Worm (Caenorhabditis elegans) whole organism, young adult: ENCODE results near the gene C16C8.10.
A peak's percentile ranks its signal among the peaks of the same experiment; 100 is the strongest.

Experiments
- B0261.1 ChIP-seq: sonication (generic microtip); optimal IDR thresholded peaks from 2 replicates; lab custom pipeline; 2016; ENCODE audit warnings: mild to moderate bottlenecking, missing genetic modification characterization, moderate library complexity, missing compliant biosample characterization
- K11D2.4 ChIP-seq: fragments of 200-800 bp; sonication (Bioruptor generic); IDR thresholded peaks from 2 replicates; pipeline ENCODE4 v1.3.6; 2022; ENCODE audit warnings: missing genetic modification reagents, missing genetic modification characterization, missing compliant biosample characterization
- K12H6.12 ChIP-seq: fragments of 200-800 bp; sonication (Bioruptor generic); optimal IDR thresholded peaks from 2 replicates; lab custom pipeline; 2018; ENCODE audit warnings: mild to moderate bottlenecking, missing genetic modification characterization, missing compliant biosample characterization
- T26A5.8 ChIP-seq: sonication (generic microtip); optimal IDR thresholded peaks from 2 replicates; lab custom pipeline; 2016; ENCODE audit warnings: missing genetic modification characterization, missing compliant biosample characterization
- Y53G8AR.9 ChIP-seq: fragments of 200-800 bp; sonication (Bioruptor generic); conservative IDR thresholded peaks from 2 replicates; pipeline ENCODE4 v1.3.6; 2022; ENCODE audit warnings: missing genetic modification reagents, missing genetic modification characterization, missing compliant biosample characterization
- akir-1 ChIP-seq: fragments of 200-800 bp; sonication (Bioruptor generic); optimal IDR thresholded peaks from 2 replicates; lab custom pipeline; 2018; ENCODE audit warnings: mild to moderate bottlenecking, missing genetic modification characterization, moderate library complexity, missing compliant biosample characterization
- aptf-2 ChIP-seq: fragments of 200-800 bp; sonication (Bioruptor generic); conservative IDR thresholded peaks from 2 replicates; pipeline ENCODE4 v1.3.6; 2022; ENCODE audit warnings: missing genetic modification reagents, missing genetic modification characterization, missing compliant biosample characterization
- attf-5 ChIP-seq: fragments of 200-800 bp; sonication (Bioruptor generic); optimal IDR thresholded peaks from 2 replicates; lab custom pipeline; 2018; ENCODE audit warnings: mild to moderate bottlenecking, missing genetic modification characterization, missing compliant biosample characterization
- bed-2 ChIP-seq: fragments of 200-800 bp; sonication (Bioruptor generic); IDR thresholded peaks from 2 replicates; pipeline ENCODE4 v1.3.6; 2022; ENCODE audit warnings: missing genetic modification reagents, missing genetic modification characterization, missing compliant biosample characterization
- ccch-3 ChIP-seq: fragments of 200-800 bp; sonication (Bioruptor generic); optimal IDR thresholded peaks from 2 replicates; lab custom pipeline; 2018; ENCODE audit warnings: mild to moderate bottlenecking, missing genetic modification characterization, missing compliant biosample characterization
- die-1 ChIP-seq: sonication (generic microtip); optimal IDR thresholded peaks from 2 replicates; lab custom pipeline; 2016; ENCODE audit warnings: missing genotype, mild to moderate bottlenecking, missing genetic modification characterization, missing compliant biosample characterization
- dpl-1 ChIP-seq: fragments of 150-350 bp; optimal IDR thresholded peaks from 2 replicates; lab custom pipeline; 2014; ENCODE audit warnings: missing biosample characterization, missing genetic modification reagents, missing genetic modification characterization
- efl-1 ChIP-seq: fragments of 150-350 bp; optimal IDR thresholded peaks from 2 replicates; lab custom pipeline; 2014; ENCODE audit warnings: missing biosample characterization, missing genetic modification reagents, missing genetic modification characterization
- egl-18 ChIP-seq: fragments of 200-800 bp; sonication (Bioruptor generic); IDR thresholded peaks from 2 replicates; pipeline ENCODE4 v1.3.6; 2022; ENCODE audit warnings: missing genetic modification reagents, missing genetic modification characterization, missing compliant biosample characterization
- him-1 ChIP-seq: sonication (generic microtip); optimal IDR thresholded peaks from 2 replicates; lab custom pipeline; 2016; ENCODE audit warnings: missing genotype, missing genetic modification reagents, missing genetic modification characterization, missing compliant biosample characterization
- hlh-26 ChIP-seq: fragments of 200-800 bp; sonication (Bioruptor generic); conservative IDR thresholded peaks from 2 replicates; pipeline ENCODE4 v1.3.6; 2022; ENCODE audit warnings: missing genetic modification reagents, missing genetic modification characterization, missing compliant biosample characterization
- hmg-20 ChIP-seq: fragments of 200-800 bp; sonication (Bioruptor generic); IDR thresholded peaks from 2 replicates; pipeline ENCODE4 v1.3.6; 2022; ENCODE audit warnings: missing genetic modification reagents, missing genetic modification characterization, missing compliant biosample characterization
- hsf-1 ChIP-seq: fragments of 200-800 bp; sonication (Bioruptor generic); IDR thresholded peaks from 2 replicates; pipeline ENCODE4 v1.3.6; 2022; ENCODE audit warnings: missing genetic modification reagents, missing genetic modification characterization, missing compliant biosample characterization
- lag-1 ChIP-seq: fragments of 200-800 bp; sonication (Bioruptor generic); IDR thresholded peaks from 2 replicates; pipeline ENCODE4 v1.3.6; 2022; ENCODE audit warnings: missing genetic modification reagents, missing genetic modification characterization, missing compliant biosample characterization
- lin-26 ChIP-seq: fragments of 200-800 bp; sonication (Bioruptor generic); IDR thresholded peaks from 2 replicates; pipeline ENCODE4 v1.3.6; 2022; ENCODE audit warnings: missing genetic modification reagents, missing genetic modification characterization, missing compliant biosample characterization
- lin-54 ChIP-seq: fragments of 200-800 bp; sonication (Bioruptor generic); optimal IDR thresholded peaks from 2 replicates; lab custom pipeline; 2018; ENCODE audit warnings: mild to moderate bottlenecking, missing genetic modification characterization, missing compliant biosample characterization
- madf-10 ChIP-seq: sonication (generic microtip); optimal IDR thresholded peaks from 2 replicates; lab custom pipeline; 2016; ENCODE audit warnings: mild to moderate bottlenecking, missing genetic modification characterization, missing compliant biosample characterization
- madf-6 ChIP-seq: fragments of 200-800 bp; sonication (Bioruptor generic); IDR thresholded peaks from 2 replicates; pipeline ENCODE4 v1.3.6; 2022; ENCODE audit warnings: missing genetic modification reagents, missing genetic modification characterization, missing compliant biosample characterization
- mcd-1 ChIP-seq: fragments of 200-800 bp; sonication (Bioruptor generic); IDR thresholded peaks from 2 replicates; pipeline ENCODE4 v1.3.6; 2022; ENCODE audit warnings: missing genetic modification reagents, missing genetic modification characterization, missing compliant biosample characterization
- nfya-2 ChIP-seq: fragments of 200-800 bp; sonication (Bioruptor generic); IDR thresholded peaks from 2 replicates; pipeline ENCODE4 v1.3.6; 2022; ENCODE audit warnings: missing genetic modification reagents, missing genetic modification characterization, missing compliant biosample characterization
- nhr-27 ChIP-seq: fragments of 200-800 bp; sonication (Bioruptor generic); optimal IDR thresholded peaks from 2 replicates; lab custom pipeline; 2018; ENCODE audit warnings: mild to moderate bottlenecking, missing genetic modification characterization, moderate library complexity, missing compliant biosample characterization
- pbrm-1 ChIP-seq: fragments of 200-800 bp; sonication (Bioruptor generic); IDR thresholded peaks from 2 replicates; pipeline ENCODE4 v1.3.6; 2022; ENCODE audit warnings: missing genetic modification reagents, missing genetic modification characterization, missing compliant biosample characterization
- rcor-1 ChIP-seq: fragments of 200-800 bp; sonication (Bioruptor generic); IDR thresholded peaks from 2 replicates; pipeline ENCODE4 v1.3.6; 2022; ENCODE audit warnings: missing genetic modification reagents, missing genetic modification characterization, missing compliant biosample characterization
- rpc-1 ChIP-seq, 2 experiments: fragments of 150-350 bp in 1 of 2; sonication (generic microtip) in 1 of 2; optimal IDR thresholded peaks; 2 replicates each; lab custom pipeline; 2014 to 2018; ENCODE audit warnings: missing biosample characterization in 1 of 2, missing genetic modification characterization in 1 of 2, missing genetic modification reagents in 1 of 2, missing genotype in 1 of 2
- snpc-1.1 ChIP-seq: sonication (generic microtip); optimal IDR thresholded peaks from 2 replicates; lab custom pipeline; 2017; ENCODE audit warnings: missing genetic modification characterization, mild to moderate bottlenecking, missing compliant biosample characterization, antibody characterized with exemption, moderate library complexity, missing genotype, missing genetic modification reagents; ENCODE audit not compliant: insufficient read depth
- somi-1 ChIP-seq: fragments of 200-800 bp; sonication (Bioruptor generic); optimal IDR thresholded peaks from 2 replicates; lab custom pipeline; 2018; ENCODE audit warnings: mild to moderate bottlenecking, missing genetic modification characterization, missing compliant biosample characterization
- tbp1 ChIP-seq: fragments of 200-800 bp; sonication (Bioruptor generic); optimal IDR thresholded peaks from 2 replicates; lab custom pipeline; 2018; ENCODE audit warnings: mild to moderate bottlenecking, missing genetic modification characterization, missing compliant biosample characterization
- zim-3 ChIP-seq: sonication (generic microtip); optimal IDR thresholded peaks from 2 replicates; lab custom pipeline; 2017; ENCODE audit warnings: mild to moderate bottlenecking, missing genetic modification characterization, moderate library complexity, missing compliant biosample characterization
- ztf-25 ChIP-seq: fragments of 200-800 bp; sonication (Bioruptor generic); IDR thresholded peaks from 2 replicates; pipeline ENCODE4 v1.3.6; 2022; ENCODE audit warnings: missing genetic modification reagents, missing genetic modification characterization, missing compliant biosample characterization
- ztf-26 ChIP-seq: sonication (generic microtip); optimal IDR thresholded peaks from 2 replicates; lab custom pipeline; 2017; ENCODE audit warnings: missing genetic modification characterization, missing compliant biosample characterization

Gene C16C8.10

ce11 chrII:3482231-3482630, 17.8 kb upstream of the C16C8.10 start, which contains the start of gene smu-2 (continued):
- TF ChIP-seq K12H6.12 (tag; lab: Kevin White, UChicago) (peak; percentile 35), tbp1 (peak; percentile 44), lin-26 (GFP tag; lab: Robert Waterston, UW) (0 out of 2 replicates have a peak, but pooled peaks have one; percentile 34), madf-6 (GFP tag; lab: Robert Waterston, UW) (peak; percentile 56), mcd-1 (peak; percentile 97), nfya-2 (GFP tag; lab: Robert Waterston, UW) (no peak), efl-1 (GFP tag; lab: Kevin White, UChicago) (peak; percentile 11), rcor-1 (peak; percentile 35; the same call in 1 of the 2 replicates), lag-1 (GFP tag; lab: Robert Waterston, UW) (no peak)

ce11 chrII:3481584-3481983, 17.1 kb upstream of the C16C8.10 start, which contains the start of gene Y49F6B.8:
Gene Y49F6B.8 (minus strand): TSS chrII:3481684.
- TF ChIP-seq nhr-27 (tag; lab: Kevin White, UChicago) (no peak), ztf-26 (tag; lab: Kevin White, UChicago) (no peak), hsf-1 (GFP tag; lab: Robert Waterston, UW) (no peak), aptf-2 (GFP tag; lab: Robert Waterston, UW) (no peak), dpl-1 (GFP tag; lab: Kevin White, UChicago) (no peak), B0261.1 (tag; lab: Kevin White, UChicago) (no peak), him-1 (tag; lab: Kevin White, UChicago) (no peak), pbrm-1 (GFP tag; lab: Robert Waterston, UW) (no peak), Y53G8AR.9 (GFP tag; lab: Robert Waterston, UW) (no peak), K12H6.12 (tag; lab: Kevin White, UChicago) (no peak)
- TF ChIP-seq, all 124 proteins: peak for 0

- TF ChIP-seq akir-1 (GFP tag; lab: Kevin White, UChicago) (no peak), K11D2.4 (no peak), rpc-1 (optimal IDR thresholded peaks at IDR 0.05; lab: Kevin White, UChicago) (no peak), rpc-1 (tag; optimal IDR thresholded peaks at IDR 0.05; lab: Kevin White, UChicago) (no peak), T26A5.8 (tag; lab: Kevin White, UChicago) (no peak), snpc-1.1 (tag; lab: Kevin White, UChicago) (no peak), somi-1 (GFP tag; lab: Kevin White, UChicago) (no peak), lin-54 (GFP tag; lab: Kevin White, UChicago) (no peak), attf-5 (GFP tag; lab: Kevin White, UChicago) (no peak), madf-10 (tag; lab: Kevin White, UChicago) (no peak), hlh-26 (GFP tag; lab: Robert Waterston, UW) (no peak), hmg-20 (GFP tag; lab: Robert Waterston, UW) (no peak), aptf-2 (GFP tag; lab: Robert Waterston, UW) (no peak), die-1 (tag; lab: Kevin White, UChicago) (no peak), ztf-25 (GFP tag; lab: Robert Waterston, UW) (no peak), egl-18 (no peak), zim-3 (tag; lab: Kevin White, UChicago) (no peak), bed-2 (GFP tag; lab: Robert Waterston, UW) (no peak), ccch-3 (GFP tag; lab: Kevin White, UChicago) (no peak), B0261.1 (tag; lab: Kevin White, UChicago) (no peak)
- TF ChIP-seq, all 124 proteins: peak for 0
Observed at ce11 chrII:3477171-3477570, 12.7 kb upstream of the C16C8.10 start, which contains the start of gene fbxb-104. Gene fbxb-104 (minus strand): TSS chrII:3477271.
